Worm (Caenorhabditis elegans) whole organism, mixed stage, embryonic: ENCODE measurements around the gene best-5.

Source experiments
- ces-1 ChIP-seq: fragments of 150-350 bp; optimal IDR thresholded peaks from 2 replicates; lab custom pipeline; 2014; ENCODE audit warnings: missing biosample characterization, missing genetic modification reagents, missing genetic modification characterization
- elt-1 ChIP-seq: sonication (generic microtip); optimal IDR thresholded peaks from 2 replicates; lab custom pipeline; 2017; ENCODE audit warnings: missing genetic modification characterization, mild to moderate bottlenecking, missing compliant biosample characterization, antibody characterized with exemption, moderate library complexity, borderline replicate concordance; ENCODE audit not compliant: insufficient read depth
- lin-13 ChIP-seq: fragments of 150-350 bp; optimal IDR thresholded peaks from 2 replicates; lab custom pipeline; 2014; ENCODE audit warnings: missing biosample characterization, missing genetic modification characterization
- mab-5 ChIP-seq: fragments of 150-350 bp; optimal IDR thresholded peaks from 2 replicates; lab custom pipeline; 2014; ENCODE audit warnings: missing biosample characterization, missing genetic modification characterization
- mep-1 ChIP-seq: fragments of 150-350 bp; optimal IDR thresholded peaks from 2 replicates; lab custom pipeline; 2017; ENCODE audit warnings: missing biosample characterization, missing genetic modification reagents, missing genetic modification characterization, inconsistent platforms
- nhr-237 ChIP-seq: fragments of 150-350 bp; optimal IDR thresholded peaks from 2 replicates; lab custom pipeline; 2014; ENCODE audit warnings: missing biosample characterization, missing genetic modification characterization
- pha-4 ChIP-seq: fragments of 150-350 bp; optimal IDR thresholded peaks from 2 replicates; lab custom pipeline; 2018; ENCODE audit warnings: missing biosample characterization, missing genetic modification reagents, missing genetic modification characterization
- snpc-4 ChIP-seq: fragments of 150-350 bp; optimal IDR thresholded peaks from 2 replicates; lab custom pipeline; 2014; ENCODE audit warnings: missing biosample characterization, missing genetic modification characterization

DNA sequence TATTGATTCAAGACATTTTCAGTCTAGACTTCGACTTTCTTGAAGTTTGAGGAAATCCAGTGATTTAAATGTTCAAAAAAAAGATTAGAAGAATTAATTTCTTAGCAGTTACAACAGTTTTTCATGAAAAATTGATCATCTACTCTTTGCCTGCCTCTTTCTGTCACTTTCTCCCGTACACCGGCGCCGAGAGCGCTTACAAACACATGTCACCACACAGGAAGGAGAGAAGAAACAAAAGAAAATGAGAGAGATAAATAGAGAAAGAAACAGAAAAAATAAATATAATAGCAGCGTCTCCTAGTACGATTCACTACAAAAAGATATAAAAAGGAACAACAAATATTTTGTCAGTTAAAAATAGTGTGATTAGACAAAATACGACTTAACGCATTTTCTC, 23.4 kb downstream of the best-5 start:
- TF ChIP-seq ces-1 (GFP tag; lab: Kevin White, UChicago) (no peak), mab-5 (tag; lab: Kevin White, UChicago) (no peak), mep-1 (tag; lab: Kevin White, UChicago) (peak; percentile 18), pha-4 (tag; lab: Kevin White, UChicago) (no peak), elt-1 (tag; lab: Kevin White, UChicago) (no peak), nhr-237 (no peak), lin-13 (no peak), snpc-4 (no peak)
